Fruit fly (Drosophila melanogaster): Measurements from ENCODE around the gene ppk31.

The ppk31 gene

DNA sequence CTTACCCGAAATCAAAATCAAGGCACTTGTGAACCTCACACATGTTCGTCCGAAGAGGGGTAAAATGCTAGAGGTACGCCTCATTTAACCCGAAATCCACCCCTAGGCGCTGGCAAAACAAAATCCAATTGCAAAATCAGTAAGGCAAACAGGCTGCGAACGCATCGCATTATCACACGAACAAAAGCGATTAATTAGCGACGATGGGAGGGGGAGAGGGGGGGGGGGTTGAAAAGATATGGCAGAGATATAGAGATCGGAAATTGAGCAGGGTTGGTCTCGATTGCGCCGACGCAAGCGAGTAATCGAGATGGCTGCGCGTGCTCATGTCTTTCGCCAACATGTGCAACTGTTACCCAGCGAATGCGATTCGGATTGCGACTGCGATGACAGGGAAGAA lies 33.9 kb downstream of the ppk31 start:
- no peak for TF ChIP-seq brk (GFP tag; optimal IDR thresholded peaks at IDR 0.05)
- no peak for TF ChIP-seq tai (GFP tag; optimal IDR thresholded peaks at IDR 0.05)
- TF ChIP-seq usp (GFP tag; optimal IDR thresholded peaks at IDR 0.05), result no peak
- no peak for TF ChIP-seq Hnf4 (GFP tag; optimal IDR thresholded peaks at IDR 0.05)
- no peak for TF ChIP-seq GATAd (GFP tag; optimal IDR thresholded peaks at IDR 0.05)
- no peak for TF ChIP-seq sv (GFP tag; optimal IDR thresholded peaks at IDR 0.05)
- TF ChIP-seq br (GFP tag; optimal IDR thresholded peaks at IDR 0.05), result no peak
- no peak for TF ChIP-seq Rel (GFP tag; optimal IDR thresholded peaks at IDR 0.05)
- no peak for TF ChIP-seq Rel (tag; optimal IDR thresholded peaks at IDR 0.05)
- no peak for TF ChIP-seq Abd-B (GFP tag; optimal IDR thresholded peaks at IDR 0.05)
- no peak for TF ChIP-seq Sp1 (GFP tag; optimal IDR thresholded peaks at IDR 0.05)
- no peak for TF ChIP-seq CG32264 (GFP tag; optimal IDR thresholded peaks at IDR 0.05)
- TF ChIP-seq dl (GFP tag; optimal IDR thresholded peaks at IDR 0.05; ENCODE audit: insufficient read depth in 1 of 2, partially characterized antibody in 2 of 2), result no peak
- no peak for TF ChIP-seq Dfd (GFP tag; optimal IDR thresholded peaks at IDR 0.05)
- TF ChIP-seq Vsx2 (GFP tag; optimal IDR thresholded peaks at IDR 0.05; ENCODE audit: partially characterized antibody), result no peak
- TF ChIP-seq fru (GFP tag; optimal IDR thresholded peaks at IDR 0.05), result no peak
- no peak for TF ChIP-seq Hr83 (GFP tag; optimal IDR thresholded peaks at IDR 0.05; ENCODE audit: poor library complexity, severe bottlenecking)

DNA sequence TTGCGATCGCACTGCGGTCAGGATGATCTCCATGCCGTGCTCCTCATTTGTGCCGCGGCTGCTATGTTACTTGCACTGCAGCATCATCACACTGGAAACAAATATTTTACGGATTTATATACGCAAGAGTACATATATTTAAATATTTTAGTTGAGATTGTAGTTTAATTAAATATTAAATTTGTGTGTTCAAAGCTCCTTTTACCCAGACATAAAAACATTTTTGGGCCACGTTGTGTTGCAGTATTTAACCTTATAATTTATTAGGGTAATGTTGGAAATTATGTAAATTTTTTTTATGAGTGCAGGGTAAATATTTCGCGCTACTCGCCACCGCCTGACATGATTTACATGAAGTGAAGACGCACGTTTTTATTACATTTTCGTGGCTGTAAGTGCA lies 34.7 kb downstream of the ppk31 start:
- TF ChIP-seq rgr (GFP tag; optimal IDR thresholded peaks at IDR 0.05) (peak; percentile 18), usp (GFP tag; optimal IDR thresholded peaks at IDR 0.05) (no peak), Sp1 (GFP tag; optimal IDR thresholded peaks at IDR 0.05) (peak; percentile 3), h (GFP tag; optimal IDR thresholded peaks at IDR 0.05) (no peak), br (GFP tag; optimal IDR thresholded peaks at IDR 0.05) (no peak), OdsH (GFP tag; optimal IDR thresholded peaks at IDR 0.05) (no peak), Hnf4 (GFP tag; optimal IDR thresholded peaks at IDR 0.05) (no peak), dmrt93B (GFP tag; optimal IDR thresholded peaks at IDR 0.05) (no peak), Hr78 (GFP tag; optimal IDR thresholded peaks at IDR 0.05) (no peak), sage (GFP tag; optimal IDR thresholded peaks at IDR 0.05) (no peak), GATAd (GFP tag; optimal IDR thresholded peaks at IDR 0.05) (no peak), CrebA (GFP tag; optimal IDR thresholded peaks at IDR 0.05; ENCODE audit: borderline replicate concordance) (no peak), jim (GFP tag; optimal IDR thresholded peaks at IDR 0.05) (no peak), woc (GFP tag; optimal IDR thresholded peaks at IDR 0.05) (no peak), lola (GFP tag; optimal IDR thresholded peaks at IDR 0.05) (no peak)

- TF ChIP-seq Mio (GFP tag; optimal IDR thresholded peaks at IDR 0.05) (no peak), HLH106 (tag; optimal IDR thresholded peaks at IDR 0.05) (peak; percentile 44), br (GFP tag; optimal IDR thresholded peaks at IDR 0.05) (peak; percentile 16), fru (GFP tag; optimal IDR thresholded peaks at IDR 0.05) (no peak), Myc (optimal IDR thresholded peaks at IDR 0.05) (no peak), pan (optimal IDR thresholded peaks at IDR 0.05) (no peak), CG32264 (GFP tag; optimal IDR thresholded peaks at IDR 0.05) (no peak), N (GFP tag; optimal IDR thresholded peaks at IDR 0.05) (no peak), CrebA (GFP tag; optimal IDR thresholded peaks at IDR 0.05; ENCODE audit: borderline replicate concordance) (peak; percentile 79), jim (GFP tag; optimal IDR thresholded peaks at IDR 0.05) (no peak), brk (GFP tag; optimal IDR thresholded peaks at IDR 0.05) (peak; percentile 43), Vsx2 (GFP tag; optimal IDR thresholded peaks at IDR 0.05; ENCODE audit: partially characterized antibody) (no peak), Dfd (GFP tag; optimal IDR thresholded peaks at IDR 0.05) (no peak), rgr (GFP tag; optimal IDR thresholded peaks at IDR 0.05) (peak; percentile 44), h (GFP tag; optimal IDR thresholded peaks at IDR 0.05) (peak; percentile 43), OdsH (GFP tag; optimal IDR thresholded peaks at IDR 0.05) (peak; percentile 50), usp (GFP tag; optimal IDR thresholded peaks at IDR 0.05) (no peak), Sp1 (GFP tag; optimal IDR thresholded peaks at IDR 0.05) (peak; percentile 15), tai (GFP tag; optimal IDR thresholded peaks at IDR 0.05) (no peak), GATAd (GFP tag; optimal IDR thresholded peaks at IDR 0.05) (no peak), ey (GFP tag; optimal IDR thresholded peaks at IDR 0.05) (peak; percentile 33), Hr83 (GFP tag; optimal IDR thresholded peaks at IDR 0.05; ENCODE audit: poor library complexity, severe bottlenecking) (no peak), sage (GFP tag; optimal IDR thresholded peaks at IDR 0.05) (no peak), dl (GFP tag; optimal IDR thresholded peaks at IDR 0.05; ENCODE audit: insufficient read depth in 1 of 2, partially characterized antibody in 2 of 2) (no peak), dmrt93B (GFP tag; optimal IDR thresholded peaks at IDR 0.05) (no peak), Hr78 (GFP tag; optimal IDR thresholded peaks at IDR 0.05) (no peak), lola (GFP tag; optimal IDR thresholded peaks at IDR 0.05) (no peak), Jra (GFP tag; optimal IDR thresholded peaks at IDR 0.05) (no peak), dsf (GFP tag; optimal IDR thresholded peaks at IDR 0.05; ENCODE audit: borderline replicate concordance) (no peak), CG9705 (GFP tag; optimal IDR thresholded peaks at IDR 0.05) (no peak), foxo (GFP tag; optimal IDR thresholded peaks at IDR 0.05) (peak in 1 of 2 experiments; percentile 50), sv (GFP tag; optimal IDR thresholded peaks at IDR 0.05) (no peak), psq (GFP tag; optimal IDR thresholded peaks at IDR 0.05) (peak; percentile 24), Abd-B (GFP tag; optimal IDR thresholded peaks at IDR 0.05) (no peak), Rel (GFP tag; optimal IDR thresholded peaks at IDR 0.05) (peak; percentile 62), Rel (tag; optimal IDR thresholded peaks at IDR 0.05) (no peak), Hnf4 (GFP tag; optimal IDR thresholded peaks at IDR 0.05) (no peak), woc (GFP tag; optimal IDR thresholded peaks at IDR 0.05) (no peak), Dif (GFP tag; optimal IDR thresholded peaks at IDR 0.05; ENCODE audit: partially characterized antibody) (no peak)
Observed at dm6 chr3R:27198883-27199780, 36.2 kb downstream of the ppk31 start.

All from whole organism, wandering third instar larva.